Worm (Caenorhabditis elegans) whole organism, young adult: ENCODE data around the gene cutl-16.

ENCODE experiments used
- F23B12.7 ChIP-seq: sonication (generic microtip); optimal IDR thresholded peaks from 2 replicates; lab custom pipeline; 2017; ENCODE audit warnings: missing genetic modification characterization, mild to moderate bottlenecking, missing compliant biosample characterization, antibody characterized with exemption, moderate library complexity; ENCODE audit not compliant: insufficient read depth
- F39B2.1 ChIP-seq: fragments of 200-800 bp; sonication (Bioruptor generic); IDR thresholded peaks from 2 replicates; pipeline ENCODE4 v1.3.6; 2022; ENCODE audit warnings: missing genetic modification reagents, missing genetic modification characterization, missing compliant biosample characterization
- ama-1 ChIP-seq, 3 experiments: fragments of 150-350 bp in 1 of 3; sonication (generic microtip) in 2 of 3; optimal IDR thresholded peaks; 2 replicates each; lab custom pipeline; 2014 to 2018; ENCODE audit warnings: missing biosample characterization in 2 of 3, missing genetic modification characterization in 2 of 3, missing genetic modification reagents in 2 of 3
- aptf-3 ChIP-seq: fragments of 200-800 bp; sonication (Bioruptor generic); IDR thresholded peaks from 2 replicates; pipeline ENCODE4 v1.3.6; 2022; ENCODE audit warnings: missing genetic modification characterization, missing compliant biosample characterization
- attf-6 ChIP-seq: fragments of 200-800 bp; sonication (Bioruptor generic); IDR thresholded peaks from 2 replicates; pipeline ENCODE4 v1.3.6; 2022; ENCODE audit warnings: missing genetic modification reagents, missing genetic modification characterization, missing compliant biosample characterization
- dox-1 ChIP-seq: fragments of 200-800 bp; sonication (Bioruptor generic); IDR thresholded peaks from 2 replicates; pipeline ENCODE4 v1.3.6; 2022; ENCODE audit warnings: missing genetic modification reagents, missing genetic modification characterization, missing compliant biosample characterization
- efl-1 ChIP-seq: fragments of 150-350 bp; optimal IDR thresholded peaks from 2 replicates; lab custom pipeline; 2014; ENCODE audit warnings: missing biosample characterization, missing genetic modification reagents, missing genetic modification characterization
- lag-1 ChIP-seq: fragments of 200-800 bp; sonication (Bioruptor generic); IDR thresholded peaks from 2 replicates; pipeline ENCODE4 v1.3.6; 2022; ENCODE audit warnings: missing genetic modification reagents, missing genetic modification characterization, missing compliant biosample characterization
- madf-6 ChIP-seq: fragments of 200-800 bp; sonication (Bioruptor generic); IDR thresholded peaks from 2 replicates; pipeline ENCODE4 v1.3.6; 2022; ENCODE audit warnings: missing genetic modification reagents, missing genetic modification characterization, missing compliant biosample characterization
- pha-4 ChIP-seq: fragments of 150-350 bp; sonication (generic microtip); optimal IDR thresholded peaks from 2 replicates; lab custom pipeline; 2014; ENCODE audit warnings: missing biosample characterization, missing genetic modification reagents, missing genetic modification characterization
- xnd-1 ChIP-seq: sonication (generic microtip); optimal IDR thresholded peaks from 2 replicates; lab custom pipeline; 2016; ENCODE audit warnings: missing genotype, missing genetic modification reagents, missing genetic modification characterization, missing compliant biosample characterization
- ztf-22 ChIP-seq: fragments of 200-800 bp; sonication (Bioruptor generic); optimal IDR thresholded peaks from 2 replicates; lab custom pipeline; 2018; ENCODE audit warnings: mild to moderate bottlenecking, missing genetic modification characterization, moderate library complexity, missing compliant biosample characterization
- ztf-26 ChIP-seq: sonication (generic microtip); optimal IDR thresholded peaks from 2 replicates; lab custom pipeline; 2017; ENCODE audit warnings: missing genetic modification characterization, missing compliant biosample characterization

DNA sequence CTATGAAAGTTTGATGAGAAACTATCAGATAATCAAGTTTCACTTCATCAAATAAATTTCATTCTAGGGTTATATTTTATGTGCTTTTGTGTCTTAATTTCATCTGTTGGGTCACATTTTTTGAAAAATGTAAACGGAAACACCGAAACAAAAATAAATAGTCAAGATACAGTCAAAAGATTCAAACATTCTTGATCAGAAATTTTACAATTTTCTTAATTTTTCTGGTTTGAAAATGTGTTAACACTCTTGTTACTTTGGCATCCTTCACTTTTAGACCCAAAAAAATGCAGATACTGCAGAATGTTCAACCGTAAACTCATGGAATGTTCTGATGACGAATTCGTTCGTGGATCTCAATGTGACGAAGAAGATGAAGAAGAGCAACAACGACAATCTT is 13.4 kb downstream of the cutl-16 start, which contains the start of gene aptf-1:
- TF ChIP-seq ztf-22 (GFP tag; lab: Kevin White, UChicago) (no peak), efl-1 (GFP tag; lab: Kevin White, UChicago) (no peak), pha-4 (tag; lab: Kevin White, UChicago) (no peak), F39B2.1 (no peak), ztf-26 (tag; lab: Kevin White, UChicago) (no peak), ama-1 (optimal IDR thresholded peaks at IDR 0.05; lab: Kevin White, UChicago) (no peak), ama-1 (GFP tag; optimal IDR thresholded peaks at IDR 0.05; lab: Kevin White, UChicago) (no peak), F23B12.7 (no peak), madf-6 (GFP tag; lab: Robert Waterston, UW) (no peak), xnd-1 (no peak), aptf-3 (no peak), attf-6 (no peak), lag-1 (GFP tag; lab: Robert Waterston, UW) (no peak), dox-1 (GFP tag; lab: Robert Waterston, UW) (no peak)
